Worm (Caenorhabditis elegans) whole organism, L2 larva: ENCODE results near the gene srxa-1.

Experiments
- C34F6.9 ChIP-seq: fragments of 150-350 bp; optimal IDR thresholded peaks from 2 replicates; lab custom pipeline; 2014; ENCODE audit warnings: missing biosample characterization, missing genetic modification characterization
- F13H6.1 ChIP-seq: sonication (generic microtip); optimal IDR thresholded peaks from 2 replicates; lab custom pipeline; 2016; ENCODE audit warnings: missing genetic modification characterization, missing compliant biosample characterization
- Y55F3AM.14 ChIP-seq: fragments of 200-800 bp; sonication (Bioruptor generic); optimal IDR thresholded peaks from 2 replicates; lab custom pipeline; 2018; ENCODE audit warnings: mild to moderate bottlenecking, missing genetic modification characterization, missing compliant biosample characterization
- ZK546.5 ChIP-seq: sonication (generic microtip); optimal IDR thresholded peaks from 2 replicates; lab custom pipeline; 2017; ENCODE audit warnings: missing biosample characterization, missing genetic modification characterization
- alr-1 ChIP-seq: fragments of 150-350 bp; optimal IDR thresholded peaks from 2 replicates; lab custom pipeline; 2014; ENCODE audit warnings: missing biosample characterization, missing genetic modification characterization
- aly-2 ChIP-seq: fragments of 150-350 bp; optimal IDR thresholded peaks from 2 replicates; lab custom pipeline; 2014; ENCODE audit warnings: missing biosample characterization, missing genetic modification characterization
- ama-1 ChIP-seq: fragments of 150-350 bp; optimal IDR thresholded peaks from 2 replicates; lab custom pipeline; 2018; ENCODE audit warnings: inconsistent platforms
- blmp-1 ChIP-seq: sonication (generic microtip); optimal IDR thresholded peaks from 2 replicates; lab custom pipeline; 2017; ENCODE audit warnings: missing genetic modification characterization, mild to moderate bottlenecking, missing compliant biosample characterization, antibody characterized with exemption, moderate library complexity; ENCODE audit not compliant: insufficient read depth
- ceh-16 ChIP-seq: fragments of 150-350 bp; optimal IDR thresholded peaks from 2 replicates; lab custom pipeline; 2014; ENCODE audit warnings: missing biosample characterization, missing genetic modification characterization
- crh-2 ChIP-seq: sonication (generic microtip); optimal IDR thresholded peaks from 2 replicates; lab custom pipeline; 2017; ENCODE audit warnings: missing biosample characterization, missing genetic modification characterization
- dmd-4 ChIP-seq: sonication (generic microtip); optimal IDR thresholded peaks from 2 replicates; lab custom pipeline; 2017; ENCODE audit warnings: missing biosample characterization, missing genetic modification characterization
- egl-27 ChIP-seq: sonication (generic microtip); optimal IDR thresholded peaks from 3 replicates; lab custom pipeline; 2017; ENCODE audit warnings: missing biosample characterization, missing genetic modification reagents, missing genetic modification characterization
- elt-1 ChIP-seq: fragments of 150-350 bp; optimal IDR thresholded peaks from 2 replicates; lab custom pipeline; 2014; ENCODE audit warnings: missing biosample characterization, missing genetic modification characterization
- elt-3 ChIP-seq: sonication (generic microtip); optimal IDR thresholded peaks from 2 replicates; lab custom pipeline; 2017; ENCODE audit warnings: missing biosample characterization, missing genetic modification characterization
- fos-1 ChIP-seq: fragments of 150-350 bp; optimal IDR thresholded peaks from 2 replicates; lab custom pipeline; 2014; ENCODE audit warnings: missing biosample characterization, missing genetic modification characterization
- lin-11 ChIP-seq: fragments of 150-350 bp; sonication (generic microtip); optimal IDR thresholded peaks from 2 replicates; lab custom pipeline; 2014; ENCODE audit warnings: missing biosample characterization, missing genetic modification characterization, inconsistent platforms, mixed read lengths
- lin-13 ChIP-seq: fragments of 150-350 bp; optimal IDR thresholded peaks from 2 replicates; lab custom pipeline; 2014; ENCODE audit warnings: missing biosample characterization, missing genetic modification reagents, missing genetic modification characterization
- lin-39 ChIP-seq: fragments of 150-350 bp; optimal IDR thresholded peaks from 2 replicates; lab custom pipeline; 2014; ENCODE audit warnings: missing biosample characterization, missing genetic modification reagents, missing genetic modification characterization
- lsy-2 ChIP-seq, 2 experiments: fragments of 150-350 bp in 1 of 2; sonication (generic microtip) in 1 of 2; optimal IDR thresholded peaks; 2 replicates each; lab custom pipeline; 2014 to 2017; ENCODE audit warnings: missing biosample characterization in 2 of 2, missing genetic modification characterization in 2 of 2
- mab-5 ChIP-seq: fragments of 150-350 bp; optimal IDR thresholded peaks from 2 replicates; lab custom pipeline; 2014; ENCODE audit warnings: missing biosample characterization, missing genetic modification characterization
- mbf-1 ChIP-seq: sonication (generic microtip); optimal IDR thresholded peaks from 2 replicates; lab custom pipeline; 2017; ENCODE audit warnings: missing biosample characterization, missing genetic modification characterization
- mdl-1 ChIP-seq, 2 experiments: fragments of 150-350 bp in 1 of 2; sonication (generic microtip) in 1 of 2; optimal IDR thresholded peaks; 2 replicates each; lab custom pipeline; 2017; ENCODE audit warnings: missing biosample characterization in 2 of 2, missing genetic modification characterization in 2 of 2
- nhr-10 ChIP-seq: sonication (generic microtip); optimal IDR thresholded peaks from 2 replicates; lab custom pipeline; 2017; ENCODE audit warnings: missing biosample characterization, missing genetic modification characterization
- nhr-11 ChIP-seq: fragments of 150-350 bp; optimal IDR thresholded peaks from 2 replicates; lab custom pipeline; 2014; ENCODE audit warnings: missing biosample characterization, missing genetic modification characterization
- nhr-12 ChIP-seq: fragments of 150-350 bp; optimal IDR thresholded peaks from 2 replicates; lab custom pipeline; 2014; ENCODE audit warnings: missing biosample characterization, missing genetic modification characterization
- nhr-129 ChIP-seq: fragments of 150-350 bp; optimal IDR thresholded peaks from 2 replicates; lab custom pipeline; 2014; ENCODE audit warnings: missing biosample characterization, missing genetic modification characterization
- nhr-21 ChIP-seq: fragments of 150-350 bp; optimal IDR thresholded peaks from 2 replicates; lab custom pipeline; 2014; ENCODE audit warnings: missing biosample characterization, missing genetic modification characterization
- nhr-23 ChIP-seq: fragments of 150-350 bp; optimal IDR thresholded peaks from 2 replicates; lab custom pipeline; 2014; ENCODE audit warnings: missing biosample characterization, missing genetic modification reagents, missing genetic modification characterization
- nhr-237 ChIP-seq: fragments of 150-350 bp; optimal IDR thresholded peaks from 2 replicates; lab custom pipeline; 2014; ENCODE audit warnings: missing biosample characterization, missing genetic modification characterization
- nhr-25 ChIP-seq: fragments of 150-350 bp; sonication (generic microtip); optimal IDR thresholded peaks from 3 replicates; lab custom pipeline; 2014; ENCODE audit warnings: missing biosample characterization, missing genetic modification characterization
- nhr-6 ChIP-seq: fragments of 150-350 bp; optimal IDR thresholded peaks from 2 replicates; lab custom pipeline; 2014; ENCODE audit warnings: missing biosample characterization, missing genetic modification characterization
- peb-1 ChIP-seq: fragments of 150-350 bp; optimal IDR thresholded peaks from 2 replicates; lab custom pipeline; 2014; ENCODE audit warnings: missing biosample characterization, missing genetic modification characterization
- sem-4 ChIP-seq: fragments of 150-350 bp; optimal IDR thresholded peaks from 2 replicates; lab custom pipeline; 2014; ENCODE audit warnings: missing biosample characterization, missing genetic modification reagents, missing genetic modification characterization
- skn-1 ChIP-seq: sonication (generic microtip); optimal IDR thresholded peaks from 2 replicates; lab custom pipeline; 2017; ENCODE audit warnings: missing biosample characterization, missing genetic modification characterization
- sma-3 ChIP-seq: sonication (generic microtip); optimal IDR thresholded peaks from 2 replicates; lab custom pipeline; 2016; ENCODE audit warnings: missing genetic modification reagents, missing genetic modification characterization, missing compliant biosample characterization
- sma-9 ChIP-seq, 2 experiments: fragments of 150-350 bp in 1 of 2; sonication (generic microtip) in 1 of 2; optimal IDR thresholded peaks; 2 replicates each; lab custom pipeline; 2014 to 2016; ENCODE audit warnings: missing genetic modification characterization in 2 of 2, mild to moderate bottlenecking in 1 of 2, missing biosample characterization in 1 of 2, missing compliant biosample characterization in 1 of 2, missing genetic modification reagents in 1 of 2, moderate library complexity in 1 of 2
- snpc-4 ChIP-seq: fragments of 150-350 bp; optimal IDR thresholded peaks from 2 replicates; lab custom pipeline; 2014; ENCODE audit warnings: missing biosample characterization, missing genetic modification characterization
- unc-39 ChIP-seq: fragments of 150-350 bp; optimal IDR thresholded peaks from 2 replicates; lab custom pipeline; 2014; ENCODE audit warnings: missing biosample characterization, missing genetic modification characterization
- unc-55 ChIP-seq: fragments of 150-350 bp; sonication (generic microtip); optimal IDR thresholded peaks from 3 replicates; lab custom pipeline; 2014; ENCODE audit warnings: missing biosample characterization, missing genetic modification reagents, missing genetic modification characterization
- unc-62 ChIP-seq: fragments of 150-350 bp; optimal IDR thresholded peaks from 2 replicates; lab custom pipeline; 2014; ENCODE audit warnings: missing biosample characterization, missing genetic modification reagents, missing genetic modification characterization
- zag-1 ChIP-seq: fragments of 150-350 bp; optimal IDR thresholded peaks from 2 replicates; lab custom pipeline; 2014; ENCODE audit warnings: missing biosample characterization, missing genetic modification characterization
- ztf-1 ChIP-seq: fragments of 200-800 bp; sonication (Bioruptor generic); conservative IDR thresholded peaks from 2 replicates; pipeline ENCODE4 v1.3.6; 2022; ENCODE audit warnings: missing genetic modification characterization, missing compliant biosample characterization
- ztf-11 ChIP-seq: sonication (generic microtip); optimal IDR thresholded peaks from 2 replicates; lab custom pipeline; 2017; ENCODE audit warnings: missing biosample characterization, missing genetic modification characterization
- ztf-4 ChIP-seq: fragments of 150-350 bp; optimal IDR thresholded peaks from 2 replicates; lab custom pipeline; 2014; ENCODE audit warnings: missing biosample characterization, missing genetic modification characterization

Gene srxa-1

ce11 chrV:20710156-20710555 lies 21.7 kb upstream of the srxa-1 start:
- TF ChIP-seq nhr-25 (tag; lab: Kevin White, UChicago) (no peak), nhr-129 (tag; lab: Kevin White, UChicago) (peak; percentile 68), nhr-10 (tag; lab: Kevin White, UChicago) (no peak), lin-13 (GFP tag; lab: Kevin White, UChicago) (no peak), blmp-1 (tag; lab: Kevin White, UChicago) (no peak), nhr-23 (tag; lab: Kevin White, UChicago) (no peak), sem-4 (tag; lab: Kevin White, UChicago) (peak; percentile 7), mdl-1 (tag; optimal IDR thresholded peaks at IDR 0.05; lab: Kevin White, UChicago) (no peak), crh-2 (peak; percentile 68), ceh-16 (tag; lab: Kevin White, UChicago) (no peak), sma-9 (GFP tag; optimal IDR thresholded peaks at IDR 0.05; lab: Kevin White, UChicago) (peak; percentile 48), sma-9 (tag; optimal IDR thresholded peaks at IDR 0.05; lab: Kevin White, UChicago) (no peak), fos-1 (no peak), C34F6.9 (peak; percentile 66), ztf-4 (tag; lab: Kevin White, UChicago) (peak; percentile 56), lsy-2 (tag; optimal IDR thresholded peaks at IDR 0.05; lab: Kevin White, UChicago) (peak in 1 of 2 experiments; percentile 48), nhr-11 (tag; lab: Kevin White, UChicago) (no peak)

- TF ChIP-seq C34F6.9: peak; percentile 14
- TF ChIP-seq mab-5 (tag; lab: Kevin White, UChicago): no peak
- no peak for TF ChIP-seq lin-39 (tag; lab: Kevin White, UChicago)
- no peak for TF ChIP-seq unc-39
- TF ChIP-seq mdl-1 (tag; optimal IDR thresholded peaks at IDR 0.05; lab: Kevin White, UChicago): peak in 1 of 2 experiments; percentile 56
- peak in 1 of 2 experiments; percentile 32 for TF ChIP-seq lsy-2 (tag; optimal IDR thresholded peaks at IDR 0.05; lab: Kevin White, UChicago)
- TF ChIP-seq sma-9 (GFP tag; optimal IDR thresholded peaks at IDR 0.05; lab: Kevin White, UChicago): no peak
- no peak for TF ChIP-seq sma-9 (tag; optimal IDR thresholded peaks at IDR 0.05; lab: Kevin White, UChicago)
- peak; percentile 47 for TF ChIP-seq unc-55 (GFP tag; lab: Kevin White, UChicago)
- TF ChIP-seq nhr-10 (tag; lab: Kevin White, UChicago): no peak
- no peak for TF ChIP-seq elt-1 (tag; lab: Kevin White, UChicago)
- TF ChIP-seq nhr-25 (tag; lab: Kevin White, UChicago): no peak
- TF ChIP-seq sma-3 (GFP tag; lab: Kevin White, UChicago): no peak
- no peak for TF ChIP-seq nhr-12
- TF ChIP-seq nhr-129 (tag; lab: Kevin White, UChicago): peak; percentile 4
- no peak for TF ChIP-seq alr-1 (tag; lab: Kevin White, UChicago)
- TF ChIP-seq, all 48 proteins: peak for 5
These were observed 21.2 kb upstream of the srxa-1 start for ce11 chrV:20710642-20711041.

ce11 chrV:20711733-20712132 lies 20.2 kb upstream of the srxa-1 start:
- TF ChIP-seq zag-1 (tag; lab: Kevin White, UChicago): no peak
- peak; percentile 86 for TF ChIP-seq nhr-129 (tag; lab: Kevin White, UChicago)
- TF ChIP-seq ztf-4 (tag; lab: Kevin White, UChicago): no peak
- TF ChIP-seq nhr-21 (tag; lab: Kevin White, UChicago): no peak
- no peak for TF ChIP-seq ZK546.5 (tag; lab: Kevin White, UChicago)
- TF ChIP-seq nhr-6 (tag; lab: Kevin White, UChicago): peak; percentile 36
- TF ChIP-seq dmd-4: no peak
- no peak for TF ChIP-seq alr-1 (tag; lab: Kevin White, UChicago)
- no peak for TF ChIP-seq nhr-12
- peak; percentile 59 for TF ChIP-seq C34F6.9
- TF ChIP-seq F13H6.1 (tag; lab: Kevin White, UChicago): peak; percentile 6
- peak; percentile 73 for TF ChIP-seq sma-9 (GFP tag; optimal IDR thresholded peaks at IDR 0.05; lab: Kevin White, UChicago)
- no peak for TF ChIP-seq sma-9 (tag; optimal IDR thresholded peaks at IDR 0.05; lab: Kevin White, UChicago)
- no peak for TF ChIP-seq ztf-1
- no peak for TF ChIP-seq fos-1
- TF ChIP-seq unc-62 (GFP tag; lab: Kevin White, UChicago): no peak
- no peak for TF ChIP-seq elt-3 (tag; lab: Kevin White, UChicago)
- no peak for TF ChIP-seq nhr-23 (tag; lab: Kevin White, UChicago)
- TF ChIP-seq aly-2 (tag; lab: Kevin White, UChicago): no peak
- no peak for TF ChIP-seq egl-27
- TF ChIP-seq snpc-4: no peak
- no peak for TF ChIP-seq ceh-16 (tag; lab: Kevin White, UChicago)
- TF ChIP-seq sem-4 (tag; lab: Kevin White, UChicago): peak; percentile 22
- no peak for TF ChIP-seq ztf-11 (tag; lab: Kevin White, UChicago)
- no peak for TF ChIP-seq elt-1 (tag; lab: Kevin White, UChicago)
- no peak for TF ChIP-seq nhr-11 (tag; lab: Kevin White, UChicago)
- no peak for TF ChIP-seq nhr-237 (tag; lab: Kevin White, UChicago)
- no peak for TF ChIP-seq peb-1 (tag; lab: Kevin White, UChicago)
- no peak for TF ChIP-seq blmp-1 (tag; lab: Kevin White, UChicago)
- no peak for TF ChIP-seq Y55F3AM.14
- TF ChIP-seq ama-1: peak; percentile 14
- TF ChIP-seq mbf-1 (tag; lab: Kevin White, UChicago): no peak
- no peak for TF ChIP-seq lin-11 (tag; lab: Kevin White, UChicago)
- peak; percentile 50 for TF ChIP-seq mab-5 (tag; lab: Kevin White, UChicago)
- no peak for TF ChIP-seq nhr-10 (tag; lab: Kevin White, UChicago)
- TF ChIP-seq lsy-2 (tag; optimal IDR thresholded peaks at IDR 0.05; lab: Kevin White, UChicago): peak in 1 of 2 experiments; percentile 41
- TF ChIP-seq lin-13 (GFP tag; lab: Kevin White, UChicago): peak; percentile 20
- TF ChIP-seq lin-39 (tag; lab: Kevin White, UChicago): no peak
- TF ChIP-seq crh-2: no peak
- TF ChIP-seq mdl-1 (tag; optimal IDR thresholded peaks at IDR 0.05; lab: Kevin White, UChicago): no peak
- peak; percentile 80 for TF ChIP-seq unc-55 (GFP tag; lab: Kevin White, UChicago)
- TF ChIP-seq skn-1 (tag; lab: Kevin White, UChicago): no peak
